Worm (Caenorhabditis elegans) whole organism, early embryonic: ENCODE data around the gene C39E6.2.

Source experiments
- B0310.2 ChIP-seq: sonication (generic microtip); optimal IDR thresholded peaks from 2 replicates; lab custom pipeline; 2016; ENCODE audit warnings: mild to moderate bottlenecking, missing genetic modification characterization, missing compliant biosample characterization
- F13C5.2 ChIP-seq: sonication (generic microtip); optimal IDR thresholded peaks from 2 replicates; lab custom pipeline; 2017; ENCODE audit warnings: mild to moderate bottlenecking, missing genetic modification characterization, inconsistent platforms, missing compliant biosample characterization
- ama-1 ChIP-seq: fragments of 150-350 bp; optimal IDR thresholded peaks from 2 replicates; lab custom pipeline; 2014
- ceh-13 ChIP-seq: fragments of 200-800 bp; sonication (Bioruptor generic); optimal IDR thresholded peaks from 2 replicates; lab custom pipeline; 2018; ENCODE audit warnings: mild to moderate bottlenecking, missing genetic modification characterization, missing compliant biosample characterization
- flt-1 ChIP-seq: fragments of 200-800 bp; sonication (Bioruptor generic); IDR thresholded peaks from 2 replicates; pipeline ENCODE4 v1.3.6; 2022; ENCODE audit warnings: missing genetic modification characterization, missing compliant biosample characterization
- hnd-1 ChIP-seq: sonication (generic microtip); optimal IDR thresholded peaks from 2 replicates; lab custom pipeline; 2016; ENCODE audit warnings: missing genetic modification characterization, missing compliant biosample characterization
- sea-1 ChIP-seq: fragments of 200-800 bp; sonication (Bioruptor generic); conservative IDR thresholded peaks from 2 replicates; pipeline ENCODE4 v1.3.6; 2022; ENCODE audit warnings: missing genetic modification characterization, missing compliant biosample characterization
- tbx-37 ChIP-seq: fragments of 200-800 bp; sonication (Bioruptor generic); conservative IDR thresholded peaks from 2 replicates; pipeline ENCODE4 v1.3.6; 2022; ENCODE audit warnings: missing genetic modification reagents, missing genetic modification characterization, missing compliant biosample characterization

- TF ChIP-seq B0310.2 (no peak), ama-1 (lab: Kevin White, UChicago) (no peak), hnd-1 (tag; lab: Kevin White, UChicago) (no peak), flt-1 (GFP tag; lab: Robert Waterston, UW) (no peak), tbx-37 (GFP tag; lab: Robert Waterston, UW) (no peak), ceh-13 (GFP tag; lab: Kevin White, UChicago) (no peak), F13C5.2 (no peak), sea-1 (no peak)
Measured at ce11 chrX:4795329-4795728, 40.4 kb upstream of the C39E6.2 start.
